Fruit fly (Drosophila melanogaster) whole organism: ENCODE measurements around the gene CG42536.

Source experiments
- CG8478 ChIP-seq: fragments of >200 bp; optimal IDR thresholded peaks from 2 replicates; lab custom pipeline; 2018; ENCODE audit warnings: inconsistent platforms
- Dll ChIP-seq: fragments of >200 bp; optimal IDR thresholded peaks from 2 replicates; lab custom pipeline; 2017
- EcR ChIP-seq, 2 experiments: fragments of >200 bp; optimal IDR thresholded peaks; 2 replicates each; lab custom pipeline; 2017; ENCODE audit warnings: missing biosample characterization in 2 of 2, missing genetic modification characterization in 2 of 2, missing genetic modification reagents in 2 of 2
- pan ChIP-seq: fragments of >200 bp; optimal IDR thresholded peaks from 2 replicates; lab custom pipeline; 2017
- psq ChIP-seq: fragments of >200 bp; optimal IDR thresholded peaks from 2 replicates; lab custom pipeline; 2017
- usp ChIP-seq: fragments of >200 bp; optimal IDR thresholded peaks from 2 replicates; lab custom pipeline; 2017; ENCODE audit warnings: missing biosample characterization, missing genetic modification characterization, mixed read lengths

DNA sequence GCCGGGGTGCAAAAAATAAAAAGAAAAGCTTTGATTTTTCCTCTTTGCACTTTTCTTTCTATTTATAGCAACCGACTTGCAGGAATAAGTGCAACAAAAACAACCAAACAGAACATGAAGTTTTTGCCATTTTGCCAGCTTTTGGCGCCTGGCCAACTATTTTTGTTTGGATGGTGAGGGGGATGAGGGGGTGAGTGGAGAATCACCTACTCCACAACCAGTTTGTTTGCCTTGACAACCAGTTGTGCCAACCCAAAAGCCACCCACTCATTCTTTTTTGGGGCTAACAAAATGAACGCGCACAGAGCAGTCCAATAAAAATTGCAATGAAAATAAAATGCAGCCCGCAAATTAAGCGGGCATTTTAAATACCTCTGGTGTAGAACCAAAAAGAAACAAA, 27.4 kb upstream of the CG42536 start:
- TF ChIP-seq CG8478 (lab: Kevin White, UChicago), result no peak
- TF ChIP-seq pan (lab: Kevin White, UChicago), result no peak
- TF ChIP-seq EcR (GFP tag; optimal IDR thresholded peaks at IDR 0.05; lab: Kevin White, UChicago), result no peak
- no peak for TF ChIP-seq psq (lab: Kevin White, UChicago)
- no peak for TF ChIP-seq usp (GFP tag; lab: Kevin White, UChicago)
- TF ChIP-seq Dll (lab: Kevin White, UChicago), result no peak
